Worm (Caenorhabditis elegans): ENCODE measurements around the gene wrt-10.

The wrt-10 gene

ce11 chrII:7494155-7494554, 40.2 kb downstream of the wrt-10 start, which contains the start of gene R10H1.1 (continued):
- no peak for TF ChIP-seq snpc-3.4 (tag; optimal IDR thresholded peaks at IDR 0.05)

ce11 chrII:7493599-7493998, 40.8 kb downstream of the wrt-10 start, which contains the start of gene nas-23:
Gene nas-23, minus strand, starts transcription at chrII:7493699.
- TF ChIP-seq ceh-58 (GFP tag; IDR thresholded peaks at IDR 0.05) = no peak
- no peak for TF ChIP-seq cebp-2 (GFP tag; IDR thresholded peaks at IDR 0.05)
- no peak for TF ChIP-seq C06A6.2 (GFP tag; conservative IDR thresholded peaks at IDR 0.05)
- no peak for TF ChIP-seq B0019.2 (GFP tag; conservative IDR thresholded peaks at IDR 0.05)
- TF ChIP-seq tlf-1 (GFP tag; optimal IDR thresholded peaks at IDR 0.05) = no peak
- TF ChIP-seq repo-1 (tag; optimal IDR thresholded peaks at IDR 0.05) = no peak
- no peak for TF ChIP-seq pha-4 (tag; optimal IDR thresholded peaks at IDR 0.05)
- TF ChIP-seq dox-1 (GFP tag; IDR thresholded peaks at IDR 0.05) = no peak
- no peak for TF ChIP-seq somi-1 (GFP tag; optimal IDR thresholded peaks at IDR 0.05)
- no peak for TF ChIP-seq ztf-18 (tag; optimal IDR thresholded peaks at IDR 0.05)
- no peak for TF ChIP-seq chd-7 (tag; optimal IDR thresholded peaks at IDR 0.05)

ce11 chrII:7489605-7490004, 44.8 kb downstream of the wrt-10 start, which contains the start of gene D1022.9:
Gene D1022.9, minus strand, starts transcription at chrII:7489705.
- TF ChIP-seq nhr-27 (tag; optimal IDR thresholded peaks at IDR 0.05) (no peak), pbrm-1 (GFP tag; IDR thresholded peaks at IDR 0.05) (no peak), F10E7.11 (tag; optimal IDR thresholded peaks at IDR 0.05) (no peak), lag-1 (GFP tag; IDR thresholded peaks at IDR 0.05) (no peak)

Data from whole organism, young adult.